Fruit fly (Drosophila melanogaster) whole organism, prepupa: Measurements from ENCODE around the gene EMC3.

ENCODE experiments used
- CG11294 ChIP-seq: fragments of 200-800 bp; sonication (Bioruptor generic); IDR thresholded peaks from 2 replicates; pipeline ENCODE4 v1.3.6; 2022; ENCODE audit warnings: missing biosample characterization, missing genetic modification characterization
- CG16779 ChIP-seq: fragments of 200-800 bp; sonication (Bioruptor generic); optimal IDR thresholded peaks from 3 replicates; lab custom pipeline; 2017; ENCODE audit warnings: missing biosample characterization, mild to moderate bottlenecking, missing genetic modification characterization
- CG32006 ChIP-seq: fragments of 200-800 bp; sonication (Bioruptor generic); optimal IDR thresholded peaks from 3 replicates; lab custom pipeline; 2017; ENCODE audit warnings: missing biosample characterization, mild to moderate bottlenecking, missing genetic modification characterization
- CG3919 ChIP-seq: fragments of 200-800 bp; sonication (Bioruptor generic); optimal IDR thresholded peaks from 3 replicates; lab custom pipeline; 2016; ENCODE audit warnings: missing biosample characterization, missing genetic modification characterization
- CG6854 ChIP-seq: fragments of 200-800 bp; sonication (Bioruptor generic); optimal IDR thresholded peaks from 2 replicates; lab custom pipeline; 2017; ENCODE audit warnings: missing biosample characterization, mild to moderate bottlenecking, missing genetic modification characterization
- Ets21C ChIP-seq: fragments of 200-800 bp; sonication (Bioruptor generic); optimal IDR thresholded peaks from 3 replicates; lab custom pipeline; 2016; ENCODE audit warnings: missing biosample characterization, missing genetic modification characterization
- Sox102F ChIP-seq: fragments of 200-800 bp; sonication (Bioruptor generic); optimal IDR thresholded peaks from 2 replicates; lab custom pipeline; 2016; ENCODE audit warnings: missing biosample characterization, mild to moderate bottlenecking, missing genetic modification characterization
- lz ChIP-seq: fragments of 200-800 bp; sonication (Bioruptor generic); optimal IDR thresholded peaks from 3 replicates; lab custom pipeline; 2016; ENCODE audit warnings: missing biosample characterization, missing genetic modification characterization
- net ChIP-seq: fragments of 200-800 bp; sonication (Bioruptor generic); optimal IDR thresholded peaks from 3 replicates; lab custom pipeline; 2016; ENCODE audit warnings: missing biosample characterization, missing genetic modification characterization
- spab ChIP-seq: fragments of 200-800 bp; sonication (Bioruptor generic); optimal IDR thresholded peaks from 2 replicates; lab custom pipeline; 2017; ENCODE audit warnings: missing biosample characterization, mild to moderate bottlenecking, missing genetic modification characterization, missing genetic modification reagents
- svp ChIP-seq: fragments of 200-800 bp; sonication (Bioruptor generic); peaks from one replicate; lab custom pipeline; 2016; ENCODE audit warnings: missing biosample characterization, missing genetic modification characterization

- TF ChIP-seq Ets21C (no peak), CG16779 (tag; lab: Kevin White, UChicago) (no peak), CG32006 (no peak), net (GFP tag; lab: Kevin White, UChicago) (no peak), CG11294 (GFP tag; lab: Robert Waterston, UW) (no peak), svp (GFP tag; lab: Kevin White, UChicago) (no peak), spab (GFP tag; lab: Kevin White, UChicago) (no peak), lz (no peak), CG3919 (no peak), Sox102F (no peak), CG6854 (GFP tag; lab: Kevin White, UChicago) (no peak)
These were observed 21.4 kb upstream of the EMC3 start for dm6 chr2L:10753618-10754017.
